Fruit fly (Drosophila melanogaster): ENCODE results near the gene CRMP.

The CRMP gene

dm6 chr3R:5554082-5554481, 16.8 kb upstream of the CRMP start, which contains the start of gene Pcmt:
Gene Pcmt, minus strand, starts transcription at chr3R:5554316.
- TF ChIP-seq CG4318 (GFP tag; optimal IDR thresholded peaks at IDR 0.05) (no peak), CG6163 (GFP tag; IDR thresholded peaks at IDR 0.05) (no peak), esn (GFP tag; optimal IDR thresholded peaks at IDR 0.05) (peak; percentile 2), CG10631 (GFP tag; optimal IDR thresholded peaks at IDR 0.05) (no peak), Sox15 (GFP tag; optimal IDR thresholded peaks at IDR 0.05) (no peak), CG11902 (GFP tag; optimal IDR thresholded peaks at IDR 0.05) (no peak)

- TF ChIP-seq lz (GFP tag; optimal IDR thresholded peaks at IDR 0.05): no peak
- no peak for TF ChIP-seq CG3919 (GFP tag; optimal IDR thresholded peaks at IDR 0.05)
- no peak for TF ChIP-seq net (GFP tag; optimal IDR thresholded peaks at IDR 0.05)
- no peak for TF ChIP-seq pdm3 (GFP tag; optimal IDR thresholded peaks at IDR 0.05)
- TF ChIP-seq dac (GFP tag; optimal IDR thresholded peaks at IDR 0.05): no peak
- no peak for TF ChIP-seq CG6163 (GFP tag; IDR thresholded peaks at IDR 0.05)
- no peak for TF ChIP-seq CG6808 (GFP tag; optimal IDR thresholded peaks at IDR 0.05)
- TF ChIP-seq Sox102F (GFP tag; optimal IDR thresholded peaks at IDR 0.05): no peak
- TF ChIP-seq vri (GFP tag; optimal IDR thresholded peaks at IDR 0.05): no peak
- no peak for TF ChIP-seq salr (GFP tag; optimal IDR thresholded peaks at IDR 0.05)
- TF ChIP-seq CG11762 (GFP tag; optimal IDR thresholded peaks at IDR 0.05; ENCODE audit: insufficient read depth): no peak
Measured at dm6 chr3R:5554852-5555251, 16.1 kb upstream of the CRMP start, which contains the start of gene Snm1. Gene Snm1, plus strand, starts transcription at chr3R:5555084.

dm6 chr3R:5562956-5563355, 8.0 kb upstream of the CRMP start:
- TF ChIP-seq svp (GFP tag) (peak; percentile 97), ss (GFP tag; optimal IDR thresholded peaks at IDR 0.05) (no peak)

- no peak for TF ChIP-seq eg (GFP tag; IDR thresholded peaks at IDR 0.05)
- peak; percentile 12 for TF ChIP-seq Sox14 (GFP tag; optimal IDR thresholded peaks at IDR 0.05)
Measured at dm6 chr3R:5563420-5563819, 7.5 kb upstream of the CRMP start, which contains the start of gene Pi4KIIalpha. Gene Pi4KIIalpha, minus strand, starts transcription at chr3R:5563652.

- peak; percentile 82 for TF ChIP-seq fkh (GFP tag; optimal IDR thresholded peaks at IDR 0.05)
- peak; percentile 10 for TF ChIP-seq esn (GFP tag; optimal IDR thresholded peaks at IDR 0.05)
- TF ChIP-seq CG7368 (GFP tag; optimal IDR thresholded peaks at IDR 0.05): no peak
- no peak for TF ChIP-seq Sox102F (GFP tag; optimal IDR thresholded peaks at IDR 0.05)
- no peak for TF ChIP-seq CG4318 (GFP tag; optimal IDR thresholded peaks at IDR 0.05)
Measured at dm6 chr3R:5564775-5565190, 6.1 kb upstream of the CRMP start, which contains the start of the genes CG14671 and CG12746. Gene CG14671, minus strand, starts transcription at chr3R:5564815. Gene CG12746, plus strand, starts transcription at chr3R:5564865.

dm6 chr3R:5565623-5566022, 5.3 kb upstream of the CRMP start:
- TF ChIP-seq dac (GFP tag; optimal IDR thresholded peaks at IDR 0.05): peak; percentile 55
- no peak for TF ChIP-seq CG7368 (GFP tag; optimal IDR thresholded peaks at IDR 0.05)
- peak; percentile 82 for TF ChIP-seq CG11294 (GFP tag; IDR thresholded peaks at IDR 0.05)
- peak; percentile 87 for TF ChIP-seq CG8119 (GFP tag; IDR thresholded peaks at IDR 0.05)
- TF ChIP-seq CG6163 (GFP tag; IDR thresholded peaks at IDR 0.05): peak; percentile 92
- peak; percentile 93 for TF ChIP-seq eg (GFP tag; IDR thresholded peaks at IDR 0.05)
- no peak for TF ChIP-seq CG11902 (GFP tag; optimal IDR thresholded peaks at IDR 0.05)
- no peak for TF ChIP-seq Sox102F (GFP tag; optimal IDR thresholded peaks at IDR 0.05)
- peak; percentile 23 for TF ChIP-seq CG11762 (GFP tag; optimal IDR thresholded peaks at IDR 0.05; ENCODE audit: insufficient read depth)
- TF ChIP-seq svp (GFP tag): peak; percentile 80
- no peak for TF ChIP-seq achi (GFP tag; optimal IDR thresholded peaks at IDR 0.05)
- TF ChIP-seq cyc (GFP tag; optimal IDR thresholded peaks at IDR 0.05): no peak
- TF ChIP-seq CG16779 (tag; optimal IDR thresholded peaks at IDR 0.05): peak; percentile 42
- no peak for TF ChIP-seq salr (GFP tag; optimal IDR thresholded peaks at IDR 0.05)
- peak; percentile 89 for TF ChIP-seq CG15336 (GFP tag; IDR thresholded peaks at IDR 0.05)
- peak; percentile 78 for TF ChIP-seq Gug (GFP tag; IDR thresholded peaks at IDR 0.05)
- TF ChIP-seq CG6792 (GFP tag; optimal IDR thresholded peaks at IDR 0.05): no peak
- peak; percentile 63 for TF ChIP-seq Eip78C (GFP tag)
- peak; percentile 65 for TF ChIP-seq esn (GFP tag; optimal IDR thresholded peaks at IDR 0.05)
- TF ChIP-seq spab (GFP tag; optimal IDR thresholded peaks at IDR 0.05): no peak
- no peak for TF ChIP-seq acj6 (GFP tag; optimal IDR thresholded peaks at IDR 0.05)
- TF ChIP-seq CG31627 (GFP tag; optimal IDR thresholded peaks at IDR 0.05): peak; percentile 31
- TF ChIP-seq Hr4 (GFP tag; optimal IDR thresholded peaks at IDR 0.05): peak; percentile 90
- no peak for TF ChIP-seq CG3032 (tag; optimal IDR thresholded peaks at IDR 0.05)
- peak; percentile 87 for TF ChIP-seq vri (GFP tag; optimal IDR thresholded peaks at IDR 0.05)
- no peak for TF ChIP-seq CG9139 (GFP tag; optimal IDR thresholded peaks at IDR 0.05)
- no peak for TF ChIP-seq CG6276 (GFP tag; optimal IDR thresholded peaks at IDR 0.05)
- peak; percentile 61 for TF ChIP-seq Lpt (GFP tag; optimal IDR thresholded peaks at IDR 0.05)
- peak; percentile 47 for TF ChIP-seq lz (GFP tag; optimal IDR thresholded peaks at IDR 0.05)
- peak; percentile 56 for TF ChIP-seq Sox14 (GFP tag; optimal IDR thresholded peaks at IDR 0.05)
- no peak for TF ChIP-seq Eip93F (GFP tag; optimal IDR thresholded peaks at IDR 0.05)
